Fruit fly (Drosophila melanogaster) whole organism, embryonic: Measurements from ENCODE around the gene CG31870.
A peak's percentile ranks its signal among the peaks of the same experiment; 100 is the strongest.

Experiments used
- B-H2 ChIP-seq: fragments of 200-800 bp; sonication (Bioruptor generic); optimal IDR thresholded peaks from 2 replicates; lab custom pipeline; 2018; ENCODE audit warnings: missing biosample characterization, mild to moderate bottlenecking, missing genetic modification characterization
- Blimp-1 ChIP-seq: fragments of 200-800 bp; sonication (Bioruptor generic); optimal IDR thresholded peaks from 3 replicates; lab custom pipeline; 2018; ENCODE audit warnings: missing biosample characterization, missing genetic modification characterization, mild to moderate bottlenecking, moderate library complexity, missing genetic modification reagents
- CG10321 ChIP-seq: fragments of 200-800 bp; sonication (Bioruptor generic); IDR thresholded peaks from 2 replicates; pipeline ENCODE4 v1.3.6; 2022; ENCODE audit warnings: missing biosample characterization, missing genetic modification characterization
- CG11504 ChIP-seq: fragments of 200-800 bp; sonication (Bioruptor generic); optimal IDR thresholded peaks from 3 replicates; lab custom pipeline; 2019; ENCODE audit warnings: missing biosample characterization, mild to moderate bottlenecking, missing genetic modification characterization, moderate library complexity
- CG12104 ChIP-seq: fragments of 200-800 bp; sonication (Bioruptor generic); optimal IDR thresholded peaks from 3 replicates; lab custom pipeline; 2016; ENCODE audit warnings: missing biosample characterization, missing genetic modification characterization
- CG12744 ChIP-seq: fragments of 200-800 bp; sonication (Bioruptor generic); optimal IDR thresholded peaks from 2 replicates; lab custom pipeline; 2016; ENCODE audit warnings: missing biosample characterization, missing genetic modification characterization
- CG13775 ChIP-seq: fragments of 200-800 bp; sonication (Bioruptor generic); optimal IDR thresholded peaks from 3 replicates; lab custom pipeline; 2017; ENCODE audit warnings: missing biosample characterization, mild to moderate bottlenecking, missing genetic modification characterization
- CG14050 ChIP-seq: fragments of 200-800 bp; sonication (Bioruptor generic); IDR thresholded peaks from 3 replicates; pipeline ENCODE4 v1.3.6; 2022; ENCODE audit warnings: missing biosample characterization, missing genetic modification characterization
- CG14441 ChIP-seq: fragments of 200-800 bp; sonication (Bioruptor generic); IDR thresholded peaks from 2 replicates; pipeline ENCODE4 v1.3.6; 2022; ENCODE audit warnings: missing biosample characterization, missing genetic modification characterization
- CG1647 ChIP-seq: fragments of 200-800 bp; sonication (Bioruptor generic); optimal IDR thresholded peaks from 3 replicates; lab custom pipeline; 2016; ENCODE audit warnings: missing biosample characterization, missing genetic modification characterization
- CG16863 ChIP-seq: fragments of 200-800 bp; sonication (Bioruptor generic); optimal IDR thresholded peaks from 3 replicates; lab custom pipeline; 2016; ENCODE audit warnings: missing biosample characterization, missing genetic modification characterization
- CG17186 ChIP-seq: fragments of 200-800 bp; sonication (Bioruptor generic); optimal IDR thresholded peaks from 3 replicates; lab custom pipeline; 2017; ENCODE audit warnings: missing biosample characterization, missing genetic modification reagents, missing genetic modification characterization
- CG2199 ChIP-seq: fragments of 200-800 bp; sonication (Bioruptor generic); IDR thresholded peaks from 3 replicates; pipeline ENCODE4 v1.3.6; 2022; ENCODE audit warnings: missing biosample characterization, missing genetic modification characterization
- CG2678 ChIP-seq: fragments of 200-800 bp; sonication (Bioruptor generic); optimal IDR thresholded peaks from 3 replicates; lab custom pipeline; 2019; ENCODE audit warnings: missing biosample characterization, mild to moderate bottlenecking, missing genetic modification characterization, moderate library complexity
- CG34422 ChIP-seq: fragments of 200-800 bp; sonication (Bioruptor generic); IDR thresholded peaks from 3 replicates; pipeline ENCODE4 v1.3.6; 2022; ENCODE audit warnings: missing biosample characterization, missing genetic modification characterization
- CG4820 ChIP-seq: fragments of 200-800 bp; sonication (Bioruptor generic); optimal IDR thresholded peaks from 3 replicates; lab custom pipeline; 2016; ENCODE audit warnings: missing biosample characterization, missing genetic modification characterization
- CG5245 ChIP-seq: fragments of 200-800 bp; sonication (Bioruptor generic); optimal IDR thresholded peaks from 3 replicates; lab custom pipeline; 2016; ENCODE audit warnings: missing biosample characterization, missing genetic modification characterization
- CG8359 ChIP-seq: fragments of 200-800 bp; sonication (Bioruptor generic); optimal IDR thresholded peaks from 2 replicates; lab custom pipeline; 2017; ENCODE audit warnings: missing biosample characterization, mild to moderate bottlenecking, missing genetic modification characterization, borderline replicate concordance
- Deaf1 ChIP-seq: fragments of 200-800 bp; optimal IDR thresholded peaks from 3 replicates; lab custom pipeline; 2019; ENCODE audit warnings: missing biosample characterization, mild to moderate bottlenecking, missing genetic modification characterization, moderate library complexity
- Dfd ChIP-seq, 2 experiments: fragments of >200 bp; optimal IDR thresholded peaks; 2 replicates each; lab custom pipeline; 2017; ENCODE audit warnings: missing biosample characterization in 2 of 2, missing genetic modification characterization in 2 of 2
- E2f2 ChIP-seq: fragments of 200-800 bp; sonication (Bioruptor generic); IDR thresholded peaks from 2 replicates; pipeline ENCODE4 v1.3.6; 2022; ENCODE audit warnings: missing biosample characterization, missing genetic modification characterization
- Hey ChIP-seq: fragments of 200-800 bp; sonication (Bioruptor generic); optimal IDR thresholded peaks from 3 replicates; lab custom pipeline; 2018; ENCODE audit warnings: missing biosample characterization, mild to moderate bottlenecking, missing genetic modification characterization
- MBD-R2 ChIP-seq: fragments of 200-800 bp; sonication (Bioruptor generic); IDR thresholded peaks from 2 replicates; pipeline ENCODE4 v1.3.6; 2022; ENCODE audit warnings: missing biosample characterization, missing genetic modification characterization
- Max ChIP-seq: fragments of 200-800 bp; sonication (Bioruptor generic); optimal IDR thresholded peaks from 2 replicates; lab custom pipeline; 2016; ENCODE audit warnings: missing biosample characterization, mild to moderate bottlenecking, missing genetic modification characterization
- NfI ChIP-seq: fragments of 200-800 bp; sonication (Bioruptor generic); optimal IDR thresholded peaks from 3 replicates; lab custom pipeline; 2018; ENCODE audit warnings: missing biosample characterization, mild to moderate bottlenecking, missing genetic modification characterization, moderate library complexity
- Sin3A ChIP-seq: fragments of >200 bp; optimal IDR thresholded peaks from 2 replicates; lab custom pipeline; 2018
- Sox102F ChIP-seq: fragments of 200-800 bp; sonication (Bioruptor generic); optimal IDR thresholded peaks from 2 replicates; lab custom pipeline; 2018; ENCODE audit warnings: missing biosample characterization, mild to moderate bottlenecking, missing genetic modification characterization, moderate library complexity
- bigmax ChIP-seq: fragments of 200-800 bp; sonication (Bioruptor generic); optimal IDR thresholded peaks from 2 replicates; lab custom pipeline; 2018; ENCODE audit warnings: missing biosample characterization, mild to moderate bottlenecking, missing genetic modification characterization
- cwo ChIP-seq: fragments of 200-800 bp; sonication (Bioruptor generic); optimal IDR thresholded peaks from 3 replicates; lab custom pipeline; 2017; ENCODE audit warnings: missing biosample characterization, missing genetic modification characterization, mild to moderate bottlenecking, moderate library complexity, missing genetic modification reagents
- danr ChIP-seq: fragments of 200-800 bp; sonication (Bioruptor generic); IDR thresholded peaks from 2 replicates; pipeline ENCODE4 v1.3.6; 2022; ENCODE audit warnings: missing biosample characterization, missing genetic modification characterization
- dmrt11E ChIP-seq: fragments of 200-800 bp; sonication (Bioruptor generic); optimal IDR thresholded peaks from 3 replicates; lab custom pipeline; 2018; ENCODE audit warnings: missing biosample characterization, mild to moderate bottlenecking, missing genetic modification characterization, moderate library complexity
- ftz-f1 ChIP-seq: fragments of 200-800 bp; sonication (Bioruptor generic); optimal IDR thresholded peaks from 2 replicates; lab custom pipeline; 2016; ENCODE audit warnings: missing biosample characterization, missing genetic modification characterization
- gem ChIP-seq: fragments of 200-800 bp; sonication (Bioruptor generic); optimal IDR thresholded peaks from 2 replicates; lab custom pipeline; 2019; ENCODE audit warnings: missing biosample characterization, mild to moderate bottlenecking, missing genetic modification characterization, moderate library complexity
- gro ChIP-seq: fragments of 200-800 bp; sonication (Bioruptor generic); optimal IDR thresholded peaks from 2 replicates; lab custom pipeline; 2016; ENCODE audit warnings: missing biosample characterization, missing genetic modification characterization
- kni ChIP-seq: fragments of 200-800 bp; sonication (Bioruptor generic); optimal IDR thresholded peaks from 3 replicates; lab custom pipeline; 2017; ENCODE audit warnings: mild to moderate bottlenecking, missing biosample characterization, missing genetic modification reagents, missing genetic modification characterization
- lov ChIP-seq, 2 experiments: fragments of 200-800 bp in 1 of 2; fragments of >200 bp in 1 of 2; sonication (Bioruptor generic) in 1 of 2; IDR thresholded peaks in 1 of 2; optimal IDR thresholded peaks in 1 of 2; 2 replicates in 1 of 2; 3 replicates in 1 of 2; pipeline versions ENCODE4 v1.3.6 to Lab custom; 2017 to 2022; ENCODE audit warnings: missing biosample characterization in 1 of 2, missing genetic modification characterization in 1 of 2
- sd ChIP-seq: fragments of 200-800 bp; sonication (Bioruptor generic); optimal IDR thresholded peaks from 3 replicates; lab custom pipeline; 2018; ENCODE audit warnings: missing biosample characterization, mild to moderate bottlenecking, missing genetic modification characterization, moderate library complexity
- shn ChIP-seq: fragments of 200-800 bp; sonication (Bioruptor generic); optimal IDR thresholded peaks from 3 replicates; lab custom pipeline; 2016; ENCODE audit warnings: missing biosample characterization, missing genetic modification characterization
- vvl ChIP-seq: fragments of 200-800 bp; sonication (Bioruptor generic); IDR thresholded peaks from 2 replicates; pipeline ENCODE4 v1.3.6; 2022; ENCODE audit warnings: missing biosample characterization, missing genetic modification characterization
- z ChIP-seq: fragments of 200-800 bp; sonication (Bioruptor generic); IDR thresholded peaks from 3 replicates; pipeline ENCODE4 v1.3.6; 2022; ENCODE audit warnings: missing biosample characterization, missing genetic modification characterization

CG31870 gene

dm6 chr2L:10800877-10801719, 11.1 kb downstream of the CG31870 start, which contains the start of gene CG31869 (continued):
- TF ChIP-seq CG2678 (tag; lab: Kevin White, UChicago) (no peak), shn (GFP tag; lab: Kevin White, UChicago) (no peak), CG1647 (GFP tag; lab: Kevin White, UChicago) (no peak), gem (tag; lab: Kevin White, UChicago) (peak; percentile 1), CG2199 (no peak; the same call in 2 of the 3 replicates), CG10321 (GFP tag; lab: Robert Waterston, UW) (no peak), vvl (GFP tag; lab: Robert Waterston, UW) (peak; percentile 70), Deaf1 (tag; lab: Kevin White, UChicago) (peak; percentile 77), Blimp-1 (GFP tag; lab: Kevin White, UChicago) (peak; percentile 9), CG14441 (GFP tag; lab: Robert Waterston, UW) (peak; percentile 65)

DNA sequence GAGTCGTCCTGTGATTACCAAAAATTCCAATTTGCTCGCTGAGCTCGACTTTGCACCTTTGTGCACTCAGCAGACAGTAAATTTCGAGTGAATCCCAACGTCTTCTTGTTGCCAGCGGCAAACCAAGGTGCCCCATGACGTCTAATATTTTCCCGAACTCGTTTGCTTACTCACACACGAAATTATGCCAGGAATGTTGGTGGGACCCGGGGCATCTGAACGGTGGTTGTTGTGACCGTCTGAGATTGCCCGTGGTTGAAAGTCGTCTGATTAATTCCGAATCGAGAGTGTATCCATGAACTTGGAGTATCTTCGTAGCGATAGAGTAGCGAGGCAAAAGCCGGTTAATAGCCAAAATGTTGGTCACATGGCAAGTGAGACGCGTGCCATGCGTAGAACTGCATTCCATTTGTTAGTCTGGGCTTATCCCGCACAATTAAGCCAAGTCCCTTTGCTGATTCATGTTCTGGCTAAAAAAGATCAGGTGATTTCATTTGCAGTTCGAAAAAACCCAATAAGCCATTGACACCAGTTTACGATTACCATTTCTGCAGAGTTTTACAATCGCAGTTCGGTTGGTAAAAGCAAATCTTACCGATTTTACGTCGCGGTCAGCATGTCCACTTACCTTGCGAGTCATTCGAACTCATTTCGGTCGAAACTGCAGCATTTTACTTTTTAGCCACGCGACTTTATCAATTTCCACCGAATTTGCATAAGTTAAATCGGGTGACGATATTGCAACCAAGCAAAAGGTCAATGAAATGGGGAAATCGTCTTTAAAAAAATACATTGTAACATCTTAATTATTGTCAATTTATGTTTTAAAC, 12.1 kb downstream of the CG31870 start:
- TF ChIP-seq CG11504 (tag; lab: Kevin White, UChicago) (peak; percentile 39), cwo (GFP tag; lab: Kevin White, UChicago) (no peak), CG16863 (GFP tag; lab: Kevin White, UChicago) (no peak), Sin3A (no peak), CG17186 (GFP tag; lab: Kevin White, UChicago) (no peak), B-H2 (GFP tag; lab: Kevin White, UChicago) (no peak), kni (GFP tag; lab: Kevin White, UChicago) (no peak), CG5245 (GFP tag; lab: Kevin White, UChicago) (no peak), Sox102F (GFP tag; lab: Kevin White, UChicago) (no peak), CG12744 (GFP tag; lab: Kevin White, UChicago) (no peak), CG14441 (GFP tag; lab: Robert Waterston, UW) (no peak), lov (optimal IDR thresholded peaks at IDR 0.05; lab: Kevin White, UChicago) (no peak), lov (GFP tag; IDR thresholded peaks at IDR 0.05; lab: Robert Waterston, UW) (no peak), CG34422 (0 out of 3 replicates have a peak, but pooled peaks have one; percentile 16), sd (tag; lab: Kevin White, UChicago) (peak; percentile 96), NfI (GFP tag; lab: Kevin White, UChicago) (no peak), E2f2 (GFP tag; lab: Robert Waterston, UW) (no peak), z (GFP tag; lab: Robert Waterston, UW) (peak; percentile 35; the same call in 1 of the 3 replicates), CG14050 (GFP tag; lab: Robert Waterston, UW) (no peak), CG12104 (GFP tag; lab: Kevin White, UChicago) (no peak), gro (GFP tag; lab: Kevin White, UChicago) (no peak), Hey (tag; lab: Kevin White, UChicago) (no peak), Max (GFP tag; lab: Kevin White, UChicago) (no peak), danr (no peak), CG4820 (no peak)

- TF ChIP-seq CG8359 (GFP tag; lab: Kevin White, UChicago), result no peak
- no peak for TF ChIP-seq MBD-R2 (GFP tag; lab: Robert Waterston, UW)
- no peak for TF ChIP-seq Dfd (GFP tag; optimal IDR thresholded peaks at IDR 0.05; lab: Kevin White, UChicago)
- TF ChIP-seq bigmax (GFP tag; lab: Kevin White, UChicago), result no peak
- no peak for TF ChIP-seq ftz-f1 (GFP tag; lab: Kevin White, UChicago)
- TF ChIP-seq dmrt11E (tag; lab: Kevin White, UChicago), result no peak
- no peak for TF ChIP-seq CG13775
- TF ChIP-seq, all 482 proteins: peak for 0
Observed at dm6 chr2L:10818807-10819206, 28.8 kb downstream of the CG31870 start, which contains the start of gene CG6508. CG6508 (plus strand) TSS chr2L:10819107.
